Fruit fly (Drosophila melanogaster): ENCODE measurements around the gene CG16890.

DNA sequence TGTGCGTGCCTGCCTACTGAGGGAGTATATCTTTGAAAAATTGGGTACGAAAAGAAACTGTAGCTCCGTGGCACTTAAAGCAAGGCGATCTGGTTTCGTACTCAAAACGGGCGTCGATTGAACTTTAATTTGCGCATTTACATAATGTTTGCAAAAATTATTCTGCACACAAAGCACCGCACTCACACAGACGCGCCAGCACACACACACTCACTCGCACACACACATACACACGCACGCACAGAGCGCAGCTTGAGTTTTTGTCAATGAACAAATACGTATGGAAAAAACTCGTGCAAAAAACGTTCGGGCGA is 4.4 kb downstream of the CG16890 start:
- TF ChIP-seq Dll (GFP tag; IDR thresholded peaks at IDR 0.05; ENCODE audit: partially characterized antibody) (no peak), MESR4 (GFP tag; optimal IDR thresholded peaks at IDR 0.05) (no peak), CG5953 (GFP tag; IDR thresholded peaks at IDR 0.05) (no peak; the same call in 1 of the 2 replicates), CG8478 (optimal IDR thresholded peaks at IDR 0.05) (no peak)
